Worm (Caenorhabditis elegans) whole organism, mixed stage, embryonic: Measurements from ENCODE around the gene spn-4.

Source experiments
- elt-1 ChIP-seq: sonication (generic microtip); optimal IDR thresholded peaks from 2 replicates; lab custom pipeline; 2017; ENCODE audit warnings: missing genetic modification characterization, mild to moderate bottlenecking, missing compliant biosample characterization, antibody characterized with exemption, moderate library complexity, borderline replicate concordance; ENCODE audit not compliant: insufficient read depth
- ham-2 ChIP-seq: fragments of 200-800 bp; sonication (Bioruptor generic); optimal IDR thresholded peaks from 2 replicates; lab custom pipeline; 2018; ENCODE audit warnings: mild to moderate bottlenecking, missing genetic modification characterization, missing compliant biosample characterization
- hlh-1 ChIP-seq: fragments of 150-350 bp; optimal IDR thresholded peaks from 2 replicates; lab custom pipeline; 2014; ENCODE audit warnings: missing biosample characterization, missing genetic modification reagents, missing genetic modification characterization
- mab-5 ChIP-seq: fragments of 150-350 bp; optimal IDR thresholded peaks from 2 replicates; lab custom pipeline; 2014; ENCODE audit warnings: missing biosample characterization, missing genetic modification characterization
- pha-4 ChIP-seq: fragments of 150-350 bp; optimal IDR thresholded peaks from 2 replicates; lab custom pipeline; 2018; ENCODE audit warnings: missing biosample characterization, missing genetic modification reagents, missing genetic modification characterization
- tbx-8 ChIP-seq: fragments of 200-800 bp; sonication (Bioruptor generic); optimal IDR thresholded peaks from 2 replicates; lab custom pipeline; 2018; ENCODE audit warnings: mild to moderate bottlenecking, missing genetic modification characterization, moderate library complexity, missing compliant biosample characterization
- unc-120 ChIP-seq: sonication (generic microtip); optimal IDR thresholded peaks from 2 replicates; lab custom pipeline; 2017; ENCODE audit warnings: missing genetic modification characterization, missing compliant biosample characterization; ENCODE audit not compliant: poor library complexity, severe bottlenecking
- unc-39 ChIP-seq: fragments of 150-350 bp; optimal IDR thresholded peaks from 2 replicates; lab custom pipeline; 2014; ENCODE audit warnings: missing biosample characterization, missing genetic modification characterization
- unc-62 ChIP-seq: fragments of 150-350 bp; optimal IDR thresholded peaks from 2 replicates; lab custom pipeline; 2014; ENCODE audit warnings: missing biosample characterization, missing genetic modification reagents, missing genetic modification characterization

ce11 chrV:6810091-6810490 lies 25.4 kb upstream of the spn-4 start:
- TF ChIP-seq ham-2 (GFP tag; lab: Kevin White, UChicago) (no peak), hlh-1 (tag; lab: Kevin White, UChicago) (no peak), pha-4 (no peak), elt-1 (no peak), unc-39 (tag; lab: Kevin White, UChicago) (no peak), mab-5 (tag; lab: Kevin White, UChicago) (no peak), unc-120 (tag; lab: Kevin White, UChicago) (no peak), unc-62 (GFP tag; lab: Kevin White, UChicago) (no peak), tbx-8 (GFP tag; lab: Kevin White, UChicago) (no peak)
